Worm (Caenorhabditis elegans) whole organism, young adult: ENCODE results near the gene usp-46.

Experiments used
- C06A6.2 ChIP-seq: fragments of 200-800 bp; sonication (Bioruptor generic); conservative IDR thresholded peaks from 2 replicates; pipeline ENCODE4 v1.3.6; 2022; ENCODE audit warnings: missing genetic modification characterization, missing compliant biosample characterization
- D2030.7 ChIP-seq: fragments of 200-800 bp; sonication (Bioruptor generic); IDR thresholded peaks from 2 replicates; pipeline ENCODE4 v1.3.6; 2022; ENCODE audit warnings: missing genetic modification reagents, missing genetic modification characterization, missing compliant biosample characterization
- F10E7.11 ChIP-seq: sonication (generic microtip); optimal IDR thresholded peaks from 2 replicates; lab custom pipeline; 2017; ENCODE audit warnings: mild to moderate bottlenecking, missing genetic modification characterization, moderate library complexity, missing compliant biosample characterization
- F22D6.2 ChIP-seq: sonication (generic microtip); optimal IDR thresholded peaks from 2 replicates; lab custom pipeline; 2016; ENCODE audit warnings: mild to moderate bottlenecking, missing genetic modification characterization, missing compliant biosample characterization
- F39B2.1 ChIP-seq: fragments of 200-800 bp; sonication (Bioruptor generic); IDR thresholded peaks from 2 replicates; pipeline ENCODE4 v1.3.6; 2022; ENCODE audit warnings: missing genetic modification reagents, missing genetic modification characterization, missing compliant biosample characterization
- F49E8.2 ChIP-seq: sonication (generic microtip); optimal IDR thresholded peaks from 3 replicates; lab custom pipeline; 2017; ENCODE audit warnings: missing genetic modification characterization, mild to moderate bottlenecking, missing compliant biosample characterization, antibody characterized with exemption, moderate library complexity; ENCODE audit not compliant: insufficient read depth
- atf-7 ChIP-seq: sonication (generic microtip); optimal IDR thresholded peaks from 2 replicates; lab custom pipeline; 2017; ENCODE audit warnings: mild to moderate bottlenecking, missing genetic modification characterization, missing compliant biosample characterization
- attf-5 ChIP-seq: fragments of 200-800 bp; sonication (Bioruptor generic); optimal IDR thresholded peaks from 2 replicates; lab custom pipeline; 2018; ENCODE audit warnings: mild to moderate bottlenecking, missing genetic modification characterization, missing compliant biosample characterization
- attf-6 ChIP-seq: fragments of 200-800 bp; sonication (Bioruptor generic); IDR thresholded peaks from 2 replicates; pipeline ENCODE4 v1.3.6; 2022; ENCODE audit warnings: missing genetic modification reagents, missing genetic modification characterization, missing compliant biosample characterization
- cebp-2 ChIP-seq: fragments of 200-800 bp; sonication (Bioruptor generic); IDR thresholded peaks from 2 replicates; pipeline ENCODE4 v1.3.6; 2022; ENCODE audit warnings: missing genetic modification characterization, missing compliant biosample characterization
- ceh-100 ChIP-seq: fragments of 200-800 bp; sonication (Bioruptor generic); IDR thresholded peaks from 2 replicates; pipeline ENCODE4 v1.3.6; 2022; ENCODE audit warnings: missing genetic modification reagents, missing genetic modification characterization, missing compliant biosample characterization
- ceh-58 ChIP-seq: fragments of 200-800 bp; sonication (Bioruptor generic); IDR thresholded peaks from 2 replicates; pipeline ENCODE4 v1.3.6; 2022; ENCODE audit warnings: missing genetic modification characterization, missing compliant biosample characterization
- ceh-91 ChIP-seq: fragments of 200-800 bp; sonication (Bioruptor generic); IDR thresholded peaks from 2 replicates; pipeline ENCODE4 v1.3.6; 2022; ENCODE audit warnings: missing genetic modification reagents, missing genetic modification characterization, missing compliant biosample characterization
- chd-7 ChIP-seq: sonication (generic microtip); optimal IDR thresholded peaks from 2 replicates; lab custom pipeline; 2016; ENCODE audit warnings: mild to moderate bottlenecking, missing genetic modification characterization, moderate library complexity, missing compliant biosample characterization
- die-1 ChIP-seq: sonication (generic microtip); optimal IDR thresholded peaks from 2 replicates; lab custom pipeline; 2016; ENCODE audit warnings: missing genotype, mild to moderate bottlenecking, missing genetic modification characterization, missing compliant biosample characterization
- egl-44 ChIP-seq: fragments of 200-800 bp; sonication (Bioruptor generic); IDR thresholded peaks from 2 replicates; pipeline ENCODE4 v1.3.6; 2022; ENCODE audit warnings: missing genetic modification reagents, missing genetic modification characterization, missing compliant biosample characterization
- hsf-1 ChIP-seq: fragments of 200-800 bp; sonication (Bioruptor generic); IDR thresholded peaks from 2 replicates; pipeline ENCODE4 v1.3.6; 2022; ENCODE audit warnings: missing genetic modification reagents, missing genetic modification characterization, missing compliant biosample characterization
- lag-1 ChIP-seq: fragments of 200-800 bp; sonication (Bioruptor generic); IDR thresholded peaks from 2 replicates; pipeline ENCODE4 v1.3.6; 2022; ENCODE audit warnings: missing genetic modification reagents, missing genetic modification characterization, missing compliant biosample characterization
- let-526 ChIP-seq: fragments of 200-800 bp; sonication (Bioruptor generic); IDR thresholded peaks from 2 replicates; pipeline ENCODE4 v1.3.6; 2022; ENCODE audit warnings: missing genetic modification reagents, missing genetic modification characterization, missing compliant biosample characterization
- lin-35 ChIP-seq, 3 experiments: fragments of 150-350 bp in 2 of 3; sonication (generic microtip) in 1 of 3; optimal IDR thresholded peaks; 2 replicates each; lab custom pipeline; 2014 to 2018; ENCODE audit warnings: missing biosample characterization in 3 of 3, missing genetic modification characterization in 3 of 3, missing genetic modification reagents in 3 of 3
- lin-40 ChIP-seq: sonication (generic microtip); optimal IDR thresholded peaks from 2 replicates; lab custom pipeline; 2016; ENCODE audit warnings: missing genetic modification characterization, mild to moderate bottlenecking, missing compliant biosample characterization, missing genotype, missing genetic modification reagents
- madf-8 ChIP-seq: fragments of 200-800 bp; sonication (Bioruptor generic); conservative IDR thresholded peaks from 2 replicates; pipeline ENCODE4 v1.3.6; 2022; ENCODE audit warnings: missing genetic modification reagents, missing genetic modification characterization, missing compliant biosample characterization
- mcd-1 ChIP-seq: fragments of 200-800 bp; sonication (Bioruptor generic); IDR thresholded peaks from 2 replicates; pipeline ENCODE4 v1.3.6; 2022; ENCODE audit warnings: missing genetic modification reagents, missing genetic modification characterization, missing compliant biosample characterization
- mes-4 ChIP-seq: sonication (generic microtip); optimal IDR thresholded peaks from 2 replicates; lab custom pipeline; 2016; ENCODE audit warnings: missing genotype, missing genetic modification characterization, missing compliant biosample characterization
- mxl-1 ChIP-seq: sonication (generic microtip); optimal IDR thresholded peaks from 2 replicates; lab custom pipeline; 2016; ENCODE audit warnings: missing genetic modification characterization, missing compliant biosample characterization
- nfya-2 ChIP-seq: fragments of 200-800 bp; sonication (Bioruptor generic); IDR thresholded peaks from 2 replicates; pipeline ENCODE4 v1.3.6; 2022; ENCODE audit warnings: missing genetic modification reagents, missing genetic modification characterization, missing compliant biosample characterization
- nhr-27 ChIP-seq: fragments of 200-800 bp; sonication (Bioruptor generic); optimal IDR thresholded peaks from 2 replicates; lab custom pipeline; 2018; ENCODE audit warnings: mild to moderate bottlenecking, missing genetic modification characterization, moderate library complexity, missing compliant biosample characterization
- nhr-80 ChIP-seq: sonication (generic microtip); optimal IDR thresholded peaks from 2 replicates; lab custom pipeline; 2016; ENCODE audit warnings: missing genetic modification characterization, missing compliant biosample characterization
- rcor-1 ChIP-seq: fragments of 200-800 bp; sonication (Bioruptor generic); IDR thresholded peaks from 2 replicates; pipeline ENCODE4 v1.3.6; 2022; ENCODE audit warnings: missing genetic modification reagents, missing genetic modification characterization, missing compliant biosample characterization
- repo-1 ChIP-seq: sonication (generic microtip); optimal IDR thresholded peaks from 2 replicates; lab custom pipeline; 2017; ENCODE audit warnings: mild to moderate bottlenecking, missing genetic modification characterization, missing compliant biosample characterization
- sdz-38 ChIP-seq: sonication (generic microtip); optimal IDR thresholded peaks from 2 replicates; lab custom pipeline; 2016; ENCODE audit warnings: missing genotype, missing genetic modification characterization, missing compliant biosample characterization
- snpc-3.4 ChIP-seq: sonication (generic microtip); optimal IDR thresholded peaks from 2 replicates; lab custom pipeline; 2017; ENCODE audit warnings: missing genetic modification characterization, mild to moderate bottlenecking, missing compliant biosample characterization, antibody characterized with exemption, moderate library complexity, missing genotype, missing genetic modification reagents
- tbp1 ChIP-seq: fragments of 200-800 bp; sonication (Bioruptor generic); optimal IDR thresholded peaks from 2 replicates; lab custom pipeline; 2018; ENCODE audit warnings: mild to moderate bottlenecking, missing genetic modification characterization, missing compliant biosample characterization
- tlf-1 ChIP-seq: fragments of 200-800 bp; sonication (Bioruptor generic); optimal IDR thresholded peaks from 2 replicates; lab custom pipeline; 2018; ENCODE audit warnings: mild to moderate bottlenecking, missing genetic modification characterization, missing compliant biosample characterization

Gene usp-46

ce11 chrIII:9733333-9733732 lies 43.1 kb upstream of the usp-46 start:
- TF ChIP-seq cebp-2 (no peak), madf-8 (GFP tag; lab: Robert Waterston, UW) (no peak), hsf-1 (GFP tag; lab: Robert Waterston, UW) (no peak), attf-5 (GFP tag; lab: Kevin White, UChicago) (no peak), nhr-80 (tag; lab: Kevin White, UChicago) (no peak), nfya-2 (GFP tag; lab: Robert Waterston, UW) (no peak)

- TF ChIP-seq repo-1 (no peak), let-526 (GFP tag; lab: Robert Waterston, UW) (no peak), tlf-1 (GFP tag; lab: Kevin White, UChicago) (no peak), lin-40 (tag; lab: Kevin White, UChicago) (no peak), nhr-27 (tag; lab: Kevin White, UChicago) (no peak), snpc-3.4 (tag; lab: Kevin White, UChicago) (no peak), rcor-1 (GFP tag; lab: Robert Waterston, UW) (no peak), mes-4 (tag; lab: Kevin White, UChicago) (no peak)
Observed at ce11 chrIII:9734030-9734429, 42.4 kb upstream of the usp-46 start.

- TF ChIP-seq F10E7.11 (tag; lab: Kevin White, UChicago) (no peak), die-1 (tag; lab: Kevin White, UChicago) (no peak), ceh-100 (GFP tag; lab: Robert Waterston, UW) (no peak), lin-35 (GFP tag; optimal IDR thresholded peaks at IDR 0.05; lab: Kevin White, UChicago) (no peak), lag-1 (GFP tag; lab: Robert Waterston, UW) (no peak), ceh-58 (GFP tag; lab: Robert Waterston, UW) (no peak), F39B2.1 (no peak), chd-7 (tag; lab: Kevin White, UChicago) (no peak), attf-6 (GFP tag; lab: Robert Waterston, UW) (no peak), F22D6.2 (no peak), mcd-1 (GFP tag; lab: Robert Waterston, UW) (no peak), mxl-1 (no peak), F49E8.2 (tag; lab: Kevin White, UChicago) (no peak), lin-40 (tag; lab: Kevin White, UChicago) (no peak), sdz-38 (tag; lab: Kevin White, UChicago) (no peak), C06A6.2 (GFP tag; lab: Robert Waterston, UW) (no peak), D2030.7 (GFP tag; lab: Robert Waterston, UW) (no peak)
Observed at ce11 chrIII:9735857-9736256, 40.6 kb upstream of the usp-46 start, which contains the start of gene dao-6. Gene dao-6, minus strand, starts transcription at chrIII:9736201.

- TF ChIP-seq rcor-1 (GFP tag; lab: Robert Waterston, UW) = no peak
- TF ChIP-seq let-526 (GFP tag; lab: Robert Waterston, UW) = no peak
- no peak for TF ChIP-seq egl-44
- TF ChIP-seq tbp1 = no peak
- no peak for TF ChIP-seq ceh-91 (GFP tag; lab: Robert Waterston, UW)
- TF ChIP-seq hsf-1 (GFP tag; lab: Robert Waterston, UW) = no peak
- no peak for TF ChIP-seq F49E8.2 (tag; lab: Kevin White, UChicago)
- no peak for TF ChIP-seq atf-7 (tag; lab: Kevin White, UChicago)
Observed at ce11 chrIII:9738954-9739353, 37.5 kb upstream of the usp-46 start, which contains the start of gene hlh-4. Gene hlh-4, minus strand, starts transcription at chrIII:9739054.
